Fruit fly (Drosophila melanogaster) whole organism, embryonic: ENCODE results near the gene Hr4.

Experiments
- BtbVII ChIP-seq: fragments of 200-800 bp; sonication (Bioruptor generic); optimal IDR thresholded peaks from 3 replicates; lab custom pipeline; 2017; ENCODE audit warnings: missing biosample characterization, mild to moderate bottlenecking, missing genetic modification characterization
- CG17359 ChIP-seq: fragments of 200-800 bp; sonication (Bioruptor generic); optimal IDR thresholded peaks from 3 replicates; lab custom pipeline; 2018; ENCODE audit warnings: missing biosample characterization, mild to moderate bottlenecking, missing genetic modification characterization, moderate library complexity
- CG17802 ChIP-seq: fragments of 200-800 bp; sonication (Bioruptor generic); optimal IDR thresholded peaks from 2 replicates; lab custom pipeline; 2018; ENCODE audit warnings: missing biosample characterization, mild to moderate bottlenecking, missing genetic modification characterization, moderate library complexity
- CG2120 ChIP-seq: fragments of 200-800 bp; sonication (Bioruptor generic); optimal IDR thresholded peaks from 3 replicates; lab custom pipeline; 2016; ENCODE audit warnings: missing biosample characterization, missing genetic modification characterization
- CG30403 ChIP-seq: fragments of 200-800 bp; sonication (Bioruptor generic); optimal IDR thresholded peaks from 3 replicates; lab custom pipeline; 2016; ENCODE audit warnings: missing biosample characterization, missing genetic modification characterization
- CG3163 ChIP-seq: fragments of 200-800 bp; sonication (Bioruptor generic); optimal IDR thresholded peaks from 3 replicates; lab custom pipeline; 2016; ENCODE audit warnings: missing biosample characterization, missing genetic modification characterization
- CG33213 ChIP-seq: fragments of 200-800 bp; sonication (Bioruptor generic); optimal IDR thresholded peaks from 3 replicates; lab custom pipeline; 2016; ENCODE audit warnings: missing biosample characterization, missing genetic modification characterization
- CG33557 ChIP-seq: fragments of 200-800 bp; sonication (Bioruptor generic); optimal IDR thresholded peaks from 2 replicates; lab custom pipeline; 2019; ENCODE audit warnings: missing biosample characterization, mild to moderate bottlenecking, missing genetic modification characterization, moderate library complexity
- CG34224 ChIP-seq: fragments of 200-800 bp; sonication (Bioruptor generic); IDR thresholded peaks from 3 replicates; pipeline ENCODE4 v1.3.6; 2022; ENCODE audit warnings: missing biosample characterization, missing genetic modification characterization; ENCODE audit not compliant: partially characterized antibody
- CG3726 ChIP-seq: fragments of 200-800 bp; sonication (Bioruptor generic); IDR thresholded peaks from 3 replicates; pipeline ENCODE4, ENCODE4 v1.3.6; 2022; ENCODE audit warnings: missing biosample characterization, missing genetic modification characterization
- CG6272 ChIP-seq: fragments of 200-800 bp; sonication (Bioruptor generic); IDR thresholded peaks from 2 replicates; pipeline ENCODE4 v1.3.6; 2022; ENCODE audit warnings: missing biosample characterization, missing genetic modification characterization
- CG6765 ChIP-seq: fragments of 200-800 bp; sonication (Bioruptor generic); optimal IDR thresholded peaks from 3 replicates; lab custom pipeline; 2017; ENCODE audit warnings: missing biosample characterization, mild to moderate bottlenecking, missing genetic modification characterization
- CG8089 ChIP-seq: fragments of 200-800 bp; sonication (Bioruptor generic); optimal IDR thresholded peaks from 3 replicates; lab custom pipeline; 2016; ENCODE audit warnings: missing biosample characterization, missing genetic modification characterization
- CG8290 ChIP-seq, 3 experiments: fragments of 200-800 bp; sonication (Bioruptor generic); optimal IDR thresholded peaks; 2 replicates each; lab custom pipeline; 2016 to 2019; ENCODE audit warnings: missing biosample characterization in 3 of 3, missing genetic modification characterization in 3 of 3, mild to moderate bottlenecking in 2 of 3, moderate library complexity in 1 of 3
- CG8359 ChIP-seq: fragments of 200-800 bp; sonication (Bioruptor generic); optimal IDR thresholded peaks from 2 replicates; lab custom pipeline; 2017; ENCODE audit warnings: missing biosample characterization, mild to moderate bottlenecking, missing genetic modification characterization, borderline replicate concordance
- CG9797 ChIP-seq: fragments of 200-800 bp; sonication (Bioruptor generic); optimal IDR thresholded peaks from 3 replicates; lab custom pipeline; 2018; ENCODE audit warnings: missing biosample characterization, mild to moderate bottlenecking, missing genetic modification characterization
- CHES-1-like ChIP-seq: fragments of 200-800 bp; sonication (Bioruptor generic); optimal IDR thresholded peaks from 2 replicates; lab custom pipeline; 2016; ENCODE audit warnings: missing biosample characterization, missing genetic modification characterization
- Dek ChIP-seq: fragments of 200-800 bp; sonication (Bioruptor generic); optimal IDR thresholded peaks from 3 replicates; lab custom pipeline; 2019; ENCODE audit warnings: missing biosample characterization, mild to moderate bottlenecking, missing genetic modification characterization, moderate library complexity
- E2f2 ChIP-seq: fragments of 200-800 bp; sonication (Bioruptor generic); IDR thresholded peaks from 2 replicates; pipeline ENCODE4 v1.3.6; 2022; ENCODE audit warnings: missing biosample characterization, missing genetic modification characterization
- Elba2 ChIP-seq: fragments of 200-800 bp; sonication (Bioruptor generic); optimal IDR thresholded peaks from 3 replicates; lab custom pipeline; 2016; ENCODE audit warnings: missing biosample characterization, missing genetic modification characterization
- Neu2 ChIP-seq: fragments of 200-800 bp; sonication (Bioruptor generic); optimal IDR thresholded peaks from 3 replicates; lab custom pipeline; 2016; ENCODE audit warnings: missing biosample characterization, missing genetic modification characterization, borderline replicate concordance
- Opbp ChIP-seq: fragments of 200-800 bp; sonication (Bioruptor generic); IDR thresholded peaks from 3 replicates; pipeline ENCODE4 v1.3.6; 2022; ENCODE audit warnings: missing biosample characterization, missing genetic modification characterization; ENCODE audit not compliant: partially characterized antibody
- PHDP ChIP-seq: fragments of 200-800 bp; sonication (Bioruptor generic); optimal IDR thresholded peaks from 3 replicates; lab custom pipeline; 2018; ENCODE audit warnings: missing biosample characterization, mild to moderate bottlenecking, missing genetic modification characterization, moderate library complexity
- Scr ChIP-seq: fragments of 200-800 bp; sonication (Bioruptor generic); IDR thresholded peaks from 2 replicates; pipeline ENCODE4 v1.3.6; 2022; ENCODE audit warnings: missing biosample characterization, missing genetic modification characterization; ENCODE audit not compliant: partially characterized antibody
- Vsx1 ChIP-seq: fragments of 200-800 bp; sonication (Bioruptor generic); optimal IDR thresholded peaks from 2 replicates; lab custom pipeline; 2017; ENCODE audit warnings: missing biosample characterization, mild to moderate bottlenecking, missing genetic modification characterization, missing genetic modification reagents
- YL-1 ChIP-seq: fragments of 200-800 bp; sonication (Bioruptor generic); optimal IDR thresholded peaks from 3 replicates; lab custom pipeline; 2017; ENCODE audit warnings: missing biosample characterization, mild to moderate bottlenecking, missing genetic modification characterization
- amos ChIP-seq: fragments of 200-800 bp; sonication (Bioruptor generic); IDR thresholded peaks from 2 replicates; pipeline ENCODE4 v1.3.6; 2022; ENCODE audit warnings: missing biosample characterization, missing genetic modification characterization; ENCODE audit not compliant: partially characterized antibody
- ci ChIP-seq: fragments of 200-800 bp; sonication (Bioruptor generic); IDR thresholded peaks from 3 replicates; pipeline ENCODE4 v1.3.6; 2022; ENCODE audit warnings: missing biosample characterization, missing genetic modification characterization
- crp ChIP-seq, 2 experiments: fragments of 200-800 bp; sonication (Bioruptor generic); optimal IDR thresholded peaks; 2 replicates in 1 of 2; 3 replicates in 1 of 2; lab custom pipeline; 2017; ENCODE audit warnings: missing biosample characterization in 2 of 2, missing genetic modification characterization in 2 of 2, mild to moderate bottlenecking in 1 of 2, moderate library complexity in 1 of 2
- dati ChIP-seq: fragments of 200-800 bp; sonication (Bioruptor generic); IDR thresholded peaks from 2 replicates; pipeline ENCODE4 v1.3.6; 2022; ENCODE audit warnings: missing biosample characterization, missing genetic modification characterization
- eyg ChIP-seq: fragments of 200-800 bp; sonication (Bioruptor generic); optimal IDR thresholded peaks from 3 replicates; lab custom pipeline; 2016; ENCODE audit warnings: missing biosample characterization, missing genetic modification characterization
- h ChIP-seq: fragments of >200 bp; optimal IDR thresholded peaks from 2 replicates; lab custom pipeline; 2017
- hbn ChIP-seq: fragments of 200-800 bp; sonication (Bioruptor generic); IDR thresholded peaks from 2 replicates; pipeline ENCODE4 v1.3.6; 2022; ENCODE audit warnings: missing biosample characterization, missing genetic modification characterization; ENCODE audit not compliant: partially characterized antibody
- nerfin-2 ChIP-seq: fragments of 200-800 bp; sonication (Bioruptor generic); IDR thresholded peaks from 2 replicates; pipeline ENCODE4 v1.3.6; 2022; ENCODE audit warnings: missing biosample characterization, missing genetic modification characterization; ENCODE audit not compliant: partially characterized antibody
- otp ChIP-seq: fragments of 200-800 bp; sonication (Bioruptor generic); IDR thresholded peaks from 3 replicates; pipeline ENCODE4, ENCODE4 v1.3.6; 2022; ENCODE audit warnings: missing biosample characterization, missing genetic modification characterization
- pho ChIP-seq: fragments of 200-800 bp; sonication (Bioruptor generic); optimal IDR thresholded peaks from 2 replicates; lab custom pipeline; 2016; ENCODE audit warnings: missing biosample characterization, missing genetic modification characterization
- prd ChIP-seq, 3 experiments: fragments of >200 bp in 2 of 3; fragments of 200-800 bp in 1 of 3; sonication (Bioruptor generic) in 1 of 3; optimal IDR thresholded peaks in 2 of 3; IDR thresholded peaks in 1 of 3; 2 replicates in 2 of 3; 3 replicates in 1 of 3; pipeline versions ENCODE4 v1.3.6 to Lab custom; 2017 to 2022; ENCODE audit warnings: missing biosample characterization in 1 of 3, missing genetic modification characterization in 1 of 3
- sd ChIP-seq: fragments of 200-800 bp; sonication (Bioruptor generic); optimal IDR thresholded peaks from 3 replicates; lab custom pipeline; 2018; ENCODE audit warnings: missing biosample characterization, mild to moderate bottlenecking, missing genetic modification characterization, moderate library complexity
- sens-2 ChIP-seq: fragments of 200-800 bp; sonication (Bioruptor generic); IDR thresholded peaks from 2 replicates; pipeline ENCODE4 v1.3.6; 2022; ENCODE audit warnings: missing biosample characterization, missing genetic modification characterization
- sima ChIP-seq: fragments of 200-800 bp; sonication (Bioruptor generic); optimal IDR thresholded peaks from 2 replicates; lab custom pipeline; 2016; ENCODE audit warnings: missing biosample characterization, missing genetic modification characterization
- sna ChIP-seq: fragments of 200-800 bp; sonication (Bioruptor generic); IDR thresholded peaks from 2 replicates; pipeline ENCODE4 v1.3.6; 2022; ENCODE audit warnings: missing biosample characterization, missing genetic modification characterization; ENCODE audit not compliant: partially characterized antibody
- tup ChIP-seq: fragments of 200-800 bp; sonication (Bioruptor generic); optimal IDR thresholded peaks from 2 replicates; lab custom pipeline; 2016; ENCODE audit warnings: missing biosample characterization, mild to moderate bottlenecking, missing genetic modification characterization, moderate library complexity
- twi ChIP-seq: fragments of 200-800 bp; optimal IDR thresholded peaks from 2 replicates; lab custom pipeline; 2019; ENCODE audit warnings: missing biosample characterization, mild to moderate bottlenecking, missing genetic modification characterization, moderate library complexity
- unc-4 ChIP-seq: fragments of 200-800 bp; sonication (Bioruptor generic); IDR thresholded peaks from 2 replicates; pipeline ENCODE4 v1.3.6; 2022; ENCODE audit warnings: missing biosample characterization, missing genetic modification characterization; ENCODE audit not compliant: partially characterized antibody
- zen ChIP-seq: fragments of 200-800 bp; sonication (Bioruptor generic); optimal IDR thresholded peaks from 3 replicates; lab custom pipeline; 2018; ENCODE audit warnings: missing biosample characterization, mild to moderate bottlenecking, missing genetic modification characterization, moderate library complexity

Hr4 gene

dm6 chrX:2008953-2009452 lies 67.3 kb downstream of the Hr4 start, which contains the start of gene PIG-K (continued):
- TF ChIP-seq Opbp (GFP tag; lab: Robert Waterston, UW) (peak; percentile 68; the same call in 2 of the 3 replicates), CG2120 (GFP tag; lab: Kevin White, UChicago) (no peak), eyg (GFP tag; lab: Kevin White, UChicago) (no peak), sens-2 (no peak), crp (GFP tag; optimal IDR thresholded peaks at IDR 0.05; lab: Kevin White, UChicago) (peak in 1 of 2 experiments; percentile 79), CG9797 (GFP tag; lab: Kevin White, UChicago) (peak; percentile 47), hbn (GFP tag; lab: Robert Waterston, UW) (0 out of 2 replicates have a peak, but pooled peaks have one; percentile 24), h (lab: Kevin White, UChicago) (no peak), unc-4 (GFP tag; lab: Robert Waterston, UW) (peak; percentile 60), Scr (GFP tag; lab: Robert Waterston, UW) (peak; percentile 64), CG3726 (GFP tag; lab: Robert Waterston, UW) (no peak), CG30403 (GFP tag; lab: Kevin White, UChicago) (no peak), CG8359 (GFP tag; lab: Kevin White, UChicago) (no peak), Neu2 (GFP tag; lab: Kevin White, UChicago) (no peak), dati (GFP tag; lab: Robert Waterston, UW) (no peak), Vsx1 (GFP tag; lab: Kevin White, UChicago) (no peak), amos (GFP tag; lab: Robert Waterston, UW) (peak; percentile 61; the same call in 1 of the 2 replicates), nerfin-2 (GFP tag; lab: Robert Waterston, UW) (peak; percentile 52; the same call in 1 of the 2 replicates), sna (GFP tag; lab: Robert Waterston, UW) (peak; percentile 71), YL-1 (GFP tag; lab: Kevin White, UChicago) (peak; percentile 27), CG34224 (GFP tag; lab: Robert Waterston, UW) (peak; percentile 66)

- TF ChIP-seq CG8089: peak; percentile 69
- TF ChIP-seq twi (tag; lab: Kevin White, UChicago): peak; percentile 52
- peak; percentile 61 for TF ChIP-seq CG17359
- no peak for TF ChIP-seq prd (optimal IDR thresholded peaks at IDR 0.05; lab: Kevin White, UChicago)
- TF ChIP-seq prd (GFP tag; IDR thresholded peaks at IDR 0.05; lab: Robert Waterston, UW): peak; percentile 61
- TF ChIP-seq BtbVII: peak; percentile 55
- TF ChIP-seq ci: peak; percentile 39; the same call in 2 of the 3 replicates
- TF ChIP-seq CHES-1-like (GFP tag; lab: Kevin White, UChicago): peak; percentile 52
- TF ChIP-seq CG6765 (GFP tag; lab: Kevin White, UChicago): no peak
- TF ChIP-seq CG8290 (GFP tag; optimal IDR thresholded peaks at IDR 0.05; lab: Kevin White, UChicago): no peak
- peak in 1 of 2 experiments; percentile 86 for TF ChIP-seq CG8290 (tag; optimal IDR thresholded peaks at IDR 0.05; lab: Kevin White, UChicago)
- TF ChIP-seq CG33213 (GFP tag; lab: Kevin White, UChicago): peak; percentile 48
- TF ChIP-seq E2f2 (GFP tag; lab: Robert Waterston, UW): peak; percentile 31; the same call in 1 of the 2 replicates
- TF ChIP-seq Dek (tag; lab: Kevin White, UChicago): peak; percentile 72
- TF ChIP-seq CG6272 (GFP tag; lab: Robert Waterston, UW): peak; percentile 23; the same call in 1 of the 2 replicates
- no peak for TF ChIP-seq Elba2 (GFP tag; lab: Kevin White, UChicago)
- TF ChIP-seq otp (GFP tag; lab: Robert Waterston, UW): peak; percentile 23; the same call in 1 of the 3 replicates
- TF ChIP-seq sna (GFP tag; lab: Robert Waterston, UW): no peak
- peak; percentile 37 for TF ChIP-seq sima
- peak; percentile 31 for TF ChIP-seq tup (GFP tag; lab: Kevin White, UChicago)
- peak; percentile 72 for TF ChIP-seq pho
- no peak for TF ChIP-seq CG3163 (GFP tag; lab: Kevin White, UChicago)
- TF ChIP-seq sd (tag; lab: Kevin White, UChicago): no peak
- TF ChIP-seq crp (GFP tag; optimal IDR thresholded peaks at IDR 0.05; lab: Kevin White, UChicago): peak in 1 of 2 experiments; percentile 67
- TF ChIP-seq CG33557 (GFP tag; lab: Kevin White, UChicago): peak; percentile 53
- no peak for TF ChIP-seq dati (GFP tag; lab: Robert Waterston, UW)
- TF ChIP-seq PHDP (tag; lab: Kevin White, UChicago): peak; percentile 61
- TF ChIP-seq CG17802: peak; percentile 13
- TF ChIP-seq zen (tag; lab: Kevin White, UChicago): peak; percentile 59
These were observed 67.8 kb downstream of the Hr4 start for dm6 chrX:2009453-2010009.
